Worm (Caenorhabditis elegans) whole organism, late embryonic: ENCODE measurements around the gene ZK742.4.

Source experiments
- C38D4.7 ChIP-seq: fragments of 200-800 bp; sonication (Bioruptor generic); optimal IDR thresholded peaks from 2 replicates; lab custom pipeline; 2018; ENCODE audit warnings: mild to moderate bottlenecking, missing genetic modification characterization, moderate library complexity, missing compliant biosample characterization
- T23F11.4 ChIP-seq: fragments of 200-800 bp; sonication (Bioruptor generic); optimal IDR thresholded peaks from 2 replicates; lab custom pipeline; 2018; ENCODE audit warnings: mild to moderate bottlenecking, missing genetic modification characterization, missing compliant biosample characterization
- ceh-18 ChIP-seq: sonication (generic microtip); optimal IDR thresholded peaks from 2 replicates; lab custom pipeline; 2016; ENCODE audit warnings: missing genetic modification characterization, missing compliant biosample characterization
- ceh-22 ChIP-seq: sonication (generic microtip); optimal IDR thresholded peaks from 2 replicates; lab custom pipeline; 2017; ENCODE audit warnings: missing biosample characterization, missing genetic modification characterization
- odd-2 ChIP-seq: sonication (generic microtip); optimal IDR thresholded peaks from 2 replicates; lab custom pipeline; 2017; ENCODE audit warnings: antibody characterized with exemption, mild to moderate bottlenecking, missing genetic modification characterization, missing compliant biosample characterization
- pha-4 ChIP-seq: fragments of 150-350 bp; optimal IDR thresholded peaks from 2 replicates; lab custom pipeline; 2018; ENCODE audit warnings: missing biosample characterization, missing genetic modification reagents, missing genetic modification characterization

DNA sequence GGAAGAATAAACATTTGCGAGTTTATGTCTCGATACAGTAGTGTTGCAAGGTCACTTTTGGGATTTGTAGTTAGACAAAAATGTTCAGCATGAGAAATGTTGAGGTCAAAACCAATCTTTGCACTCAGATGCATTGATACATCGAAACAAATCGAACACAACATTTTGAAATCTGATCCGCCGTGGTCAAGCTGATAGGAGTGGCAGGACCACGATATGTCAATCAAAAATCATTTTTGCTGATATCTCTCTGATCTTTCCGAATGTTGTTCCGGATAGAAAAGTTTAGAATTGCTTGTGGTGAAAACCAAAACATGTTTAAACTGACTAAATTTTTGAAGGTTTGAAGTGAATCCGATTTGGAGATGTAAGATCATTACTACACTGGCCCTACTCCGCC is 14.2 kb upstream of the ZK742.4 start:
- TF ChIP-seq pha-4 (tag; lab: Kevin White, UChicago) = no peak
- TF ChIP-seq ceh-18 (tag; lab: Kevin White, UChicago) = no peak
- TF ChIP-seq ceh-22 (tag; lab: Kevin White, UChicago) = no peak
- TF ChIP-seq C38D4.7 (GFP tag; lab: Kevin White, UChicago) = no peak
- no peak for TF ChIP-seq odd-2 (tag; lab: Kevin White, UChicago)
- TF ChIP-seq T23F11.4 = no peak
